Worm (Caenorhabditis elegans): Measurements from ENCODE around the gene F28C6.9.

The F28C6.9 gene

ce11 chrII:8600165-8600564, 9.8 kb downstream of the F28C6.9 start, which contains the start of gene pigg-1:
Gene pigg-1, minus strand, starts transcription at chrII:8600265.
- TF ChIP-seq ztf-29 (GFP tag; IDR thresholded peaks at IDR 0.05) = no peak
- TF ChIP-seq flt-1 (GFP tag; IDR thresholded peaks at IDR 0.05) = no peak
- no peak for TF ChIP-seq T22C8.4 (GFP tag; IDR thresholded peaks at IDR 0.05)
- no peak for TF ChIP-seq tab-1 (GFP tag; IDR thresholded peaks at IDR 0.05)
- TF ChIP-seq cog-1 (tag; optimal IDR thresholded peaks at IDR 0.05) = no peak
- no peak for TF ChIP-seq ref-1 (GFP tag; conservative IDR thresholded peaks at IDR 0.05)
- no peak for TF ChIP-seq ztf-23 (GFP tag; IDR thresholded peaks at IDR 0.05)
- no peak for TF ChIP-seq med-1 (GFP tag; optimal IDR thresholded peaks at IDR 0.05; ENCODE audit: insufficient read depth)
- TF ChIP-seq klf-2 (GFP tag; conservative IDR thresholded peaks at IDR 0.05) = no peak

ce11 chrII:8599214-8599613, 10.8 kb downstream of the F28C6.9 start, which contains the start of gene F28C6.5:
Gene F28C6.5, plus strand, starts transcription at chrII:8599514.
- TF ChIP-seq tab-1 (GFP tag; IDR thresholded peaks at IDR 0.05) (no peak), ztf-23 (GFP tag; IDR thresholded peaks at IDR 0.05) (no peak), flt-1 (GFP tag; IDR thresholded peaks at IDR 0.05) (no peak), med-1 (GFP tag; optimal IDR thresholded peaks at IDR 0.05; ENCODE audit: insufficient read depth) (no peak), ref-1 (GFP tag; conservative IDR thresholded peaks at IDR 0.05) (no peak), T22C8.4 (GFP tag; IDR thresholded peaks at IDR 0.05) (no peak), ztf-29 (GFP tag; IDR thresholded peaks at IDR 0.05) (no peak), klf-2 (GFP tag; conservative IDR thresholded peaks at IDR 0.05) (no peak), cog-1 (tag; optimal IDR thresholded peaks at IDR 0.05) (no peak)

- TF ChIP-seq cog-1 (tag; optimal IDR thresholded peaks at IDR 0.05) = no peak
- TF ChIP-seq med-1 (GFP tag; optimal IDR thresholded peaks at IDR 0.05; ENCODE audit: insufficient read depth) = no peak
- no peak for TF ChIP-seq ztf-23 (GFP tag; IDR thresholded peaks at IDR 0.05)
- no peak for TF ChIP-seq klf-2 (GFP tag; conservative IDR thresholded peaks at IDR 0.05)
- no peak for TF ChIP-seq ztf-29 (GFP tag; IDR thresholded peaks at IDR 0.05)
Measured at ce11 chrII:8593840-8594625, 16.0 kb downstream of the F28C6.9 start, which contains the start of gene aptf-3. Gene aptf-3, plus strand, starts transcription at chrII:8594190.

ce11 chrII:8590684-8591083, 19.3 kb downstream of the F28C6.9 start, which contains the start of gene aptf-4:
Gene aptf-4, plus strand, starts transcription at chrII:8590984.
- TF ChIP-seq tab-1 (GFP tag; IDR thresholded peaks at IDR 0.05) (no peak), cog-1 (tag; optimal IDR thresholded peaks at IDR 0.05) (no peak), ztf-29 (GFP tag; IDR thresholded peaks at IDR 0.05) (no peak), T22C8.4 (GFP tag; IDR thresholded peaks at IDR 0.05) (no peak), flt-1 (GFP tag; IDR thresholded peaks at IDR 0.05) (no peak), ztf-23 (GFP tag; IDR thresholded peaks at IDR 0.05) (no peak), med-1 (GFP tag; optimal IDR thresholded peaks at IDR 0.05; ENCODE audit: insufficient read depth) (no peak), ref-1 (GFP tag; conservative IDR thresholded peaks at IDR 0.05) (no peak), klf-2 (GFP tag; conservative IDR thresholded peaks at IDR 0.05) (no peak)

ce11 chrII:8589227-8589626, 20.8 kb downstream of the F28C6.9 start:
- TF ChIP-seq ztf-23 (GFP tag; IDR thresholded peaks at IDR 0.05) (no peak), klf-2 (GFP tag; conservative IDR thresholded peaks at IDR 0.05) (no peak), ztf-29 (GFP tag; IDR thresholded peaks at IDR 0.05) (no peak), T22C8.4 (GFP tag; IDR thresholded peaks at IDR 0.05) (no peak), ref-1 (GFP tag; conservative IDR thresholded peaks at IDR 0.05) (no peak), tab-1 (GFP tag; IDR thresholded peaks at IDR 0.05) (no peak), cog-1 (tag; optimal IDR thresholded peaks at IDR 0.05) (no peak), flt-1 (GFP tag; IDR thresholded peaks at IDR 0.05) (no peak), med-1 (GFP tag; optimal IDR thresholded peaks at IDR 0.05; ENCODE audit: insufficient read depth) (no peak)

- TF ChIP-seq ztf-23 (GFP tag; IDR thresholded peaks at IDR 0.05) = no peak
- no peak for TF ChIP-seq flt-1 (GFP tag; IDR thresholded peaks at IDR 0.05)
- no peak for TF ChIP-seq T22C8.4 (GFP tag; IDR thresholded peaks at IDR 0.05)
- no peak for TF ChIP-seq tab-1 (GFP tag; IDR thresholded peaks at IDR 0.05)
Measured at ce11 chrII:8588442-8588841, 21.5 kb downstream of the F28C6.9 start.

- TF ChIP-seq tab-1 (GFP tag; IDR thresholded peaks at IDR 0.05) (no peak), flt-1 (GFP tag; IDR thresholded peaks at IDR 0.05) (no peak), med-1 (GFP tag; optimal IDR thresholded peaks at IDR 0.05; ENCODE audit: insufficient read depth) (no peak), cog-1 (tag; optimal IDR thresholded peaks at IDR 0.05) (no peak), klf-2 (GFP tag; conservative IDR thresholded peaks at IDR 0.05) (no peak), ref-1 (GFP tag; conservative IDR thresholded peaks at IDR 0.05) (no peak), ztf-29 (GFP tag; IDR thresholded peaks at IDR 0.05) (no peak), ztf-23 (GFP tag; IDR thresholded peaks at IDR 0.05) (no peak), T22C8.4 (GFP tag; IDR thresholded peaks at IDR 0.05) (no peak)
Measured at ce11 chrII:8587660-8588230, 22.2 kb downstream of the F28C6.9 start.

- no peak for TF ChIP-seq T22C8.4 (GFP tag; IDR thresholded peaks at IDR 0.05)
- TF ChIP-seq tab-1 (GFP tag; IDR thresholded peaks at IDR 0.05) = no peak
- no peak for TF ChIP-seq ztf-29 (GFP tag; IDR thresholded peaks at IDR 0.05)
- no peak for TF ChIP-seq med-1 (GFP tag; optimal IDR thresholded peaks at IDR 0.05; ENCODE audit: insufficient read depth)
- TF ChIP-seq flt-1 (GFP tag; IDR thresholded peaks at IDR 0.05) = no peak
- TF ChIP-seq ztf-23 (GFP tag; IDR thresholded peaks at IDR 0.05) = no peak
- TF ChIP-seq klf-2 (GFP tag; conservative IDR thresholded peaks at IDR 0.05) = no peak
- TF ChIP-seq cog-1 (tag; optimal IDR thresholded peaks at IDR 0.05) = no peak
- TF ChIP-seq ref-1 (GFP tag; conservative IDR thresholded peaks at IDR 0.05) = no peak
Measured at ce11 chrII:8585921-8586320, 24.1 kb downstream of the F28C6.9 start.

ce11 chrII:8585036-8585627, 24.9 kb downstream of the F28C6.9 start, which contains the start of gene F54C9.11:
Gene F54C9.11, minus strand, starts transcription at chrII:8585086.
- TF ChIP-seq klf-2 (GFP tag; conservative IDR thresholded peaks at IDR 0.05) (no peak), tab-1 (GFP tag; IDR thresholded peaks at IDR 0.05) (no peak), ztf-29 (GFP tag; IDR thresholded peaks at IDR 0.05) (no peak), med-1 (GFP tag; optimal IDR thresholded peaks at IDR 0.05; ENCODE audit: insufficient read depth) (no peak), ztf-23 (GFP tag; IDR thresholded peaks at IDR 0.05) (no peak), cog-1 (tag; optimal IDR thresholded peaks at IDR 0.05) (no peak), flt-1 (GFP tag; IDR thresholded peaks at IDR 0.05) (no peak), ref-1 (GFP tag; conservative IDR thresholded peaks at IDR 0.05) (no peak), T22C8.4 (GFP tag; IDR thresholded peaks at IDR 0.05) (no peak)
